Worm (Caenorhabditis elegans) whole organism, L4/young adult: ENCODE data around the gene gop-1.

Experiments used
- W03F9.2 ChIP-seq: fragments of 150-350 bp; optimal IDR thresholded peaks from 2 replicates; lab custom pipeline; 2014; ENCODE audit warnings: missing biosample characterization, missing genetic modification characterization
- dao-5 ChIP-seq: sonication (generic microtip); optimal IDR thresholded peaks from 2 replicates; lab custom pipeline; 2016; ENCODE audit warnings: missing genotype, missing genetic modification characterization, moderate library complexity, missing compliant biosample characterization
- him-1 ChIP-seq: sonication (generic microtip); optimal IDR thresholded peaks from 2 replicates; lab custom pipeline; 2016; ENCODE audit warnings: missing genotype, missing genetic modification reagents, missing genetic modification characterization, missing compliant biosample characterization

- peak; percentile 7 for TF ChIP-seq him-1
- TF ChIP-seq W03F9.2 (tag; lab: Kevin White, UChicago) = peak; percentile 89
- no peak for TF ChIP-seq dao-5 (tag; lab: Kevin White, UChicago)
These were observed 26.3 kb upstream of the gop-1 start, which contains the start of the genes C34E10.12, C34E10.10 and atp-2 for ce11 chrIII:5227831-5228467.
